Fruit fly (Drosophila melanogaster): ENCODE data around the gene SPH93.

dm6 chr2L:17450505-17451415, 5.0 kb downstream of the SPH93 start:
- TF ChIP-seq CG11617 (GFP tag; optimal IDR thresholded peaks at IDR 0.05) (peak; percentile 75), pad (GFP tag; optimal IDR thresholded peaks at IDR 0.05) (peak; percentile 30), tj (GFP tag; optimal IDR thresholded peaks at IDR 0.05) (peak; percentile 21), Clk (GFP tag; optimal IDR thresholded peaks at IDR 0.05) (no peak), CG12768 (GFP tag; optimal IDR thresholded peaks at IDR 0.05) (peak; percentile 51), CG5204 (GFP tag; optimal IDR thresholded peaks at IDR 0.05) (peak; percentile 66), CG1620 (GFP tag; optimal IDR thresholded peaks at IDR 0.05) (no peak), cic (GFP tag; optimal IDR thresholded peaks at IDR 0.05) (peak; percentile 98), CG7045 (GFP tag; optimal IDR thresholded peaks at IDR 0.05) (peak; percentile 73), Crg-1 (GFP tag; optimal IDR thresholded peaks at IDR 0.05) (peak; percentile 55), toe (GFP tag; optimal IDR thresholded peaks at IDR 0.05) (peak; percentile 33), CG7101 (tag; optimal IDR thresholded peaks at IDR 0.05) (peak; percentile 75), bab1 (GFP tag; optimal IDR thresholded peaks at IDR 0.05) (peak; percentile 40), CG33017 (tag; optimal IDR thresholded peaks at IDR 0.05) (peak; percentile 64)

Data from whole organism, adult.